Worm (Caenorhabditis elegans) whole organism, L1 larva: ENCODE results near the gene dop-3.

Experiments used
- F16B12.6 ChIP-seq: fragments of 150-350 bp; optimal IDR thresholded peaks from 2 replicates; lab custom pipeline; 2014; ENCODE audit warnings: missing biosample characterization, missing genetic modification characterization
- Y116A8C.19 ChIP-seq: sonication (generic microtip); optimal IDR thresholded peaks from 2 replicates; lab custom pipeline; 2016; ENCODE audit warnings: missing compliant biosample characterization, missing genetic modification characterization, borderline replicate concordance
- aha-1 ChIP-seq: fragments of 150-350 bp; optimal IDR thresholded peaks from 2 replicates; lab custom pipeline; 2014; ENCODE audit warnings: missing biosample characterization, missing genetic modification characterization
- ama-1 ChIP-seq: fragments of 150-350 bp; optimal IDR thresholded peaks from 2 replicates; lab custom pipeline; 2014
- blmp-1 ChIP-seq: fragments of 150-350 bp; optimal IDR thresholded peaks from 2 replicates; lab custom pipeline; 2014; ENCODE audit warnings: missing biosample characterization, missing genetic modification characterization
- ceh-63 ChIP-seq: fragments of 200-800 bp; sonication (Bioruptor generic); optimal IDR thresholded peaks from 2 replicates; lab custom pipeline; 2018; ENCODE audit warnings: mild to moderate bottlenecking, missing genetic modification characterization, missing compliant biosample characterization
- ceh-8 ChIP-seq: fragments of 200-800 bp; sonication (Bioruptor generic); optimal IDR thresholded peaks from 2 replicates; lab custom pipeline; 2018; ENCODE audit warnings: mild to moderate bottlenecking, missing genetic modification characterization, moderate library complexity, missing compliant biosample characterization
- ceh-88 ChIP-seq: fragments of 200-800 bp; sonication (Bioruptor generic); IDR thresholded peaks from 2 replicates; pipeline ENCODE4 v1.3.6; 2022; ENCODE audit warnings: missing genetic modification characterization, missing compliant biosample characterization
- ceh-90 ChIP-seq: sonication (generic microtip); optimal IDR thresholded peaks from 2 replicates; lab custom pipeline; 2016; ENCODE audit warnings: missing genetic modification characterization, missing compliant biosample characterization
- efl-1 ChIP-seq, 4 experiments: fragments of 150-350 bp; optimal IDR thresholded peaks in 3 of 4; peaks in 1 of 4; 1 replicate in 1 of 4; 2 replicates in 3 of 4; lab custom pipeline; 2014; ENCODE audit warnings: missing biosample characterization in 2 of 4, missing genetic modification characterization in 2 of 4, missing genetic modification reagents in 2 of 4
- efl-3 ChIP-seq: fragments of 200-800 bp; sonication (Bioruptor generic); optimal IDR thresholded peaks from 2 replicates; lab custom pipeline; 2018; ENCODE audit warnings: mild to moderate bottlenecking, missing genetic modification characterization, missing compliant biosample characterization
- egl-13 ChIP-seq: sonication (generic microtip); optimal IDR thresholded peaks from 2 replicates; lab custom pipeline; 2016; ENCODE audit warnings: missing genotype, missing genetic modification reagents, missing genetic modification characterization, missing compliant biosample characterization
- egl-27 ChIP-seq, 2 experiments: fragments of 150-350 bp in 1 of 2; sonication (generic microtip); optimal IDR thresholded peaks; 3 replicates each; lab custom pipeline; 2017 to 2018; ENCODE audit warnings: missing biosample characterization in 2 of 2, missing genetic modification characterization in 2 of 2, missing genetic modification reagents in 2 of 2
- elt-2 ChIP-seq: sonication (generic microtip); optimal IDR thresholded peaks from 2 replicates; lab custom pipeline; 2016; ENCODE audit warnings: missing genetic modification characterization, mild to moderate bottlenecking, inconsistent platforms, missing compliant biosample characterization, missing genetic modification reagents
- ets-5 ChIP-seq: fragments of 200-800 bp; sonication (Bioruptor generic); IDR thresholded peaks from 2 replicates; pipeline ENCODE4 v1.3.6; 2022; ENCODE audit warnings: missing genetic modification characterization, missing compliant biosample characterization
- fkh-4 ChIP-seq: sonication (generic microtip); optimal IDR thresholded peaks from 2 replicates; lab custom pipeline; 2016; ENCODE audit warnings: missing compliant biosample characterization, missing genetic modification characterization, borderline replicate concordance
- fkh-8 ChIP-seq: sonication (generic microtip); optimal IDR thresholded peaks from 2 replicates; lab custom pipeline; 2016; ENCODE audit warnings: mild to moderate bottlenecking, missing genetic modification characterization, missing compliant biosample characterization
- fos-1 ChIP-seq: fragments of 150-350 bp; optimal IDR thresholded peaks from 2 replicates; lab custom pipeline; 2014; ENCODE audit warnings: missing biosample characterization, missing genetic modification characterization
- grh-1 ChIP-seq: fragments of 200-800 bp; sonication (Bioruptor generic); IDR thresholded peaks from 2 replicates; pipeline ENCODE4 v1.3.6; 2022; ENCODE audit warnings: missing genetic modification reagents, missing genetic modification characterization, missing compliant biosample characterization
- hpl-2 ChIP-seq: fragments of 150-350 bp; optimal IDR thresholded peaks from 2 replicates; lab custom pipeline; 2014; ENCODE audit warnings: missing biosample characterization, missing genetic modification reagents, missing genetic modification characterization
- irx-1 ChIP-seq: sonication (generic microtip); optimal IDR thresholded peaks from 2 replicates; lab custom pipeline; 2016; ENCODE audit warnings: missing genetic modification characterization, missing compliant biosample characterization
- jun-1 ChIP-seq: fragments of 150-350 bp; optimal IDR thresholded peaks from 2 replicates; lab custom pipeline; 2014; ENCODE audit warnings: missing biosample characterization, missing genetic modification reagents, missing genetic modification characterization
- lin-13 ChIP-seq: fragments of 150-350 bp; optimal IDR thresholded peaks from 2 replicates; lab custom pipeline; 2014; ENCODE audit warnings: missing biosample characterization, missing genetic modification reagents, missing genetic modification characterization
- lin-35 ChIP-seq, 2 experiments: fragments of 150-350 bp; optimal IDR thresholded peaks; 2 replicates each; lab custom pipeline; 2014; ENCODE audit warnings: missing biosample characterization in 2 of 2, missing genetic modification characterization in 2 of 2, missing genetic modification reagents in 2 of 2
- lir-3 ChIP-seq: sonication (generic microtip); optimal IDR thresholded peaks from 2 replicates; lab custom pipeline; 2016; ENCODE audit warnings: mild to moderate bottlenecking, missing genetic modification characterization, moderate library complexity, missing compliant biosample characterization; ENCODE audit not compliant: poor library complexity
- mab-9 ChIP-seq: fragments of 200-800 bp; sonication (Bioruptor generic); IDR thresholded peaks from 2 replicates; pipeline ENCODE4 v1.3.6; 2022; ENCODE audit warnings: missing genetic modification reagents, missing genetic modification characterization, missing compliant biosample characterization
- mdl-1 ChIP-seq, 2 experiments: fragments of 150-350 bp; optimal IDR thresholded peaks; 2 replicates each; lab custom pipeline; 2014 to 2017; ENCODE audit warnings: missing biosample characterization in 2 of 2, missing genetic modification characterization in 2 of 2, inconsistent platforms in 1 of 2
- mep-1 ChIP-seq: fragments of 150-350 bp; optimal IDR thresholded peaks from 2 replicates; lab custom pipeline; 2014; ENCODE audit warnings: missing biosample characterization, missing genetic modification characterization
- nhr-19 ChIP-seq: fragments of 200-800 bp; sonication (Bioruptor generic); conservative IDR thresholded peaks from 2 replicates; pipeline ENCODE4 v1.3.6; 2022; ENCODE audit warnings: missing genetic modification characterization, missing compliant biosample characterization
- nhr-20 ChIP-seq: sonication (generic microtip); optimal IDR thresholded peaks from 2 replicates; lab custom pipeline; 2016; ENCODE audit warnings: mild to moderate bottlenecking, missing genetic modification characterization, missing compliant biosample characterization
- nhr-237 ChIP-seq: fragments of 150-350 bp; optimal IDR thresholded peaks from 2 replicates; lab custom pipeline; 2014; ENCODE audit warnings: missing biosample characterization, missing genetic modification characterization
- nhr-47 ChIP-seq: sonication (generic microtip); optimal IDR thresholded peaks from 2 replicates; lab custom pipeline; 2016; ENCODE audit warnings: mild to moderate bottlenecking, missing genetic modification characterization, moderate library complexity, missing compliant biosample characterization
- nhr-71 ChIP-seq: sonication (generic microtip); optimal IDR thresholded peaks from 2 replicates; lab custom pipeline; 2016; ENCODE audit warnings: mild to moderate bottlenecking, missing genetic modification characterization, moderate library complexity, missing compliant biosample characterization
- nhr-76 ChIP-seq: sonication (generic microtip); optimal IDR thresholded peaks from 2 replicates; lab custom pipeline; 2017; ENCODE audit warnings: missing biosample characterization, missing genetic modification characterization
- nhr-77 ChIP-seq: fragments of 150-350 bp; optimal IDR thresholded peaks from 2 replicates; lab custom pipeline; 2014; ENCODE audit warnings: missing biosample characterization, missing genetic modification characterization
- nhr-84 ChIP-seq: sonication (generic microtip); optimal IDR thresholded peaks from 2 replicates; lab custom pipeline; 2017; ENCODE audit warnings: missing biosample characterization, missing genetic modification characterization
- nhr-85 ChIP-seq: sonication (generic microtip); peaks from one replicate; lab custom pipeline; 2016; ENCODE audit warnings: missing genetic modification characterization, inconsistent platforms, missing compliant biosample characterization
- nhr-90 ChIP-seq: sonication (generic microtip); optimal IDR thresholded peaks from 2 replicates; lab custom pipeline; 2016; ENCODE audit warnings: mild to moderate bottlenecking, missing genetic modification characterization, missing compliant biosample characterization; ENCODE audit not compliant: poor library complexity
- pax-3 ChIP-seq: fragments of 200-800 bp; sonication (Bioruptor generic); optimal IDR thresholded peaks from 2 replicates; lab custom pipeline; 2018; ENCODE audit warnings: mild to moderate bottlenecking, missing genetic modification characterization, moderate library complexity, missing compliant biosample characterization
- pqm-1 ChIP-seq: sonication (generic microtip); optimal IDR thresholded peaks from 3 replicates; lab custom pipeline; 2017; ENCODE audit warnings: missing biosample characterization, missing genetic modification characterization
- rnt-1 ChIP-seq: sonication (generic microtip); optimal IDR thresholded peaks from 2 replicates; lab custom pipeline; 2016; ENCODE audit warnings: mild to moderate bottlenecking, missing genetic modification characterization, moderate library complexity, missing compliant biosample characterization
- skn-1 ChIP-seq: fragments of 150-350 bp; optimal IDR thresholded peaks from 2 replicates; lab custom pipeline; 2014; ENCODE audit warnings: missing biosample characterization, missing genetic modification characterization
- snu-23 ChIP-seq: sonication (generic microtip); optimal IDR thresholded peaks from 2 replicates; lab custom pipeline; 2016; ENCODE audit warnings: missing genetic modification characterization, missing compliant biosample characterization
- unc-130 ChIP-seq: fragments of 150-350 bp; optimal IDR thresholded peaks from 2 replicates; lab custom pipeline; 2017; ENCODE audit warnings: missing biosample characterization, missing genetic modification characterization, inconsistent platforms
- unc-30 ChIP-seq: sonication (generic microtip); optimal IDR thresholded peaks from 2 replicates; lab custom pipeline; 2017; ENCODE audit warnings: missing biosample characterization, missing genetic modification characterization
- unc-62 ChIP-seq: fragments of 150-350 bp; optimal IDR thresholded peaks from 2 replicates; lab custom pipeline; 2014; ENCODE audit warnings: missing biosample characterization, missing genetic modification reagents, missing genetic modification characterization
- unc-86 ChIP-seq: sonication (generic microtip); optimal IDR thresholded peaks from 2 replicates; lab custom pipeline; 2016; ENCODE audit warnings: missing genetic modification characterization, missing compliant biosample characterization
- vab-15 ChIP-seq: sonication (generic microtip); optimal IDR thresholded peaks from 2 replicates; lab custom pipeline; 2017; ENCODE audit warnings: missing genotype, mild to moderate bottlenecking, missing genetic modification characterization, missing compliant biosample characterization
- xbp-1 ChIP-seq: sonication (generic microtip); optimal IDR thresholded peaks from 2 replicates; lab custom pipeline; 2016; ENCODE audit warnings: missing genetic modification characterization, missing compliant biosample characterization
- zip-4 ChIP-seq: fragments of 200-800 bp; sonication (Bioruptor generic); optimal IDR thresholded peaks from 2 replicates; lab custom pipeline; 2018; ENCODE audit warnings: mild to moderate bottlenecking, missing genetic modification characterization, moderate library complexity, missing compliant biosample characterization
- ztf-11 ChIP-seq, 2 experiments: sonication (generic microtip); optimal IDR thresholded peaks; 2 replicates each; lab custom pipeline; 2016 to 2017; ENCODE audit warnings: missing genetic modification characterization in 2 of 2, missing biosample characterization in 1 of 2, missing compliant biosample characterization in 1 of 2
- ztf-4 ChIP-seq: fragments of 150-350 bp; optimal IDR thresholded peaks from 2 replicates; lab custom pipeline; 2014; ENCODE audit warnings: missing biosample characterization, missing genetic modification characterization

Gene dop-3

DNA sequence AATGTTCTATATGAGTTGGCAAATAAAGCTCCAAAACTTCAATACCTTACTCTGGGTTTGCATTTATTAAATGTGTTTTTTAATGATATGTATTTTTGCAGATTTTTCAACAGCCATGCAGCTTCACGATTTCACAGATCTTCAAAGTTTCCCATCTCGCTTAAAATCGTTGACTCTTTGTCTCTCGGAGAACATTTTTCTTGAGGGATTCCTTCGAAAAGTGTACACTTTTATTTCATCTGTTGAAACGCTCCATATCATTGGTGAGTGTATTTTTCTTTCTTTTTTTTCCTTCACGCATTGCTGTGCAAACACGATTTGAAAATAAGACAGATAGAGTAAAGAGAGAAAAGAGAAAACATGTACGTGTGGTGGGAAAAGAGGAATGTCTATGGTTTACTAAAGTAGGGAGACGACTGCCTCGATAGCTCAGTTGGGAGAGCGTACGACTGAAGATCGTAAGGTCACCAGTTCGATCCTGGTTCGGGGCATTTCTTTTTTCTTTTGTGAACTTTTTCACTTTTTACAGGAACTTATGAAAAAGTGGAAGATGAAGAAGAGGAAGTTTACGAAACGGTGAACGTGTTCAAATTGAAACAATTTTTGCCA lies 23.8 kb upstream of the dop-3 start:
- no peak for TF ChIP-seq ceh-63 (GFP tag; lab: Kevin White, UChicago)
- no peak for TF ChIP-seq ceh-8 (GFP tag; lab: Kevin White, UChicago)
- peak; percentile 64 for TF ChIP-seq rnt-1 (tag; lab: Kevin White, UChicago)
- peak; percentile 58 for TF ChIP-seq irx-1 (tag; lab: Kevin White, UChicago)
- peak; percentile 77 for TF ChIP-seq nhr-85 (tag; lab: Kevin White, UChicago)
- TF ChIP-seq jun-1 (tag; lab: Kevin White, UChicago), result peak; percentile 37
- TF ChIP-seq unc-86, result peak; percentile 43
- no peak for TF ChIP-seq ztf-11 (tag; optimal IDR thresholded peaks at IDR 0.05; lab: Kevin White, UChicago)
- TF ChIP-seq fkh-8 (tag; lab: Kevin White, UChicago), result no peak
- TF ChIP-seq skn-1, result peak; percentile 32
- no peak for TF ChIP-seq fkh-4 (tag; lab: Kevin White, UChicago)
- TF ChIP-seq aha-1 (tag; lab: Kevin White, UChicago), result no peak
- TF ChIP-seq mab-9, result no peak
- peak; percentile 77 for TF ChIP-seq nhr-71 (tag; lab: Kevin White, UChicago)
- no peak for TF ChIP-seq ets-5 (GFP tag; lab: Robert Waterston, UW)
- peak; percentile 60 for TF ChIP-seq nhr-77
- 0 out of 2 replicates have a peak, but pooled peaks have one; percentile 19 for TF ChIP-seq grh-1
- no peak for TF ChIP-seq ceh-90 (tag; lab: Kevin White, UChicago)
- peak; percentile 14 for TF ChIP-seq hpl-2 (GFP tag; lab: Kevin White, UChicago)
- TF ChIP-seq efl-1 (optimal IDR thresholded peaks at IDR 0.05; lab: Kevin White, UChicago), result peak; percentile 3 to 21
- peak in 1 of 2 experiments; percentile 6 for TF ChIP-seq efl-1 (GFP tag; optimal IDR thresholded peaks at IDR 0.05 in 1 of 2; lab: Kevin White, UChicago)
- peak; percentile 85 for TF ChIP-seq snu-23
- no peak for TF ChIP-seq nhr-76
- TF ChIP-seq F16B12.6 (tag; lab: Kevin White, UChicago), result no peak
- TF ChIP-seq pqm-1 (tag; lab: Kevin White, UChicago), result no peak
- peak; percentile 33 for TF ChIP-seq elt-2
- TF ChIP-seq lin-13, result no peak
- TF ChIP-seq unc-62 (GFP tag; lab: Kevin White, UChicago), result no peak
- no peak for TF ChIP-seq efl-3
- TF ChIP-seq egl-13, result no peak
- TF ChIP-seq nhr-19 (GFP tag; lab: Robert Waterston, UW), result peak; percentile 76
- peak; percentile 83 for TF ChIP-seq xbp-1 (tag; lab: Kevin White, UChicago)
- TF ChIP-seq nhr-20 (tag; lab: Kevin White, UChicago), result peak; percentile 71
- TF ChIP-seq unc-130 (tag; lab: Kevin White, UChicago), result peak; percentile 13
- TF ChIP-seq pax-3 (tag; lab: Kevin White, UChicago), result no peak
- TF ChIP-seq nhr-84, result no peak
- no peak for TF ChIP-seq unc-30 (tag; lab: Kevin White, UChicago)
- peak; percentile 34 for TF ChIP-seq zip-4 (GFP tag; lab: Kevin White, UChicago)
- TF ChIP-seq egl-27 (tag; optimal IDR thresholded peaks at IDR 0.05; lab: Kevin White, UChicago), result no peak
- peak; percentile 9 for TF ChIP-seq ztf-4 (tag; lab: Kevin White, UChicago)
- peak; percentile 19 to 68 for TF ChIP-seq lin-35 (GFP tag; optimal IDR thresholded peaks at IDR 0.05; lab: Kevin White, UChicago)
- peak; percentile 65 for TF ChIP-seq nhr-90 (tag; lab: Kevin White, UChicago)
- TF ChIP-seq mep-1 (tag; lab: Kevin White, UChicago), result peak; percentile 70
- TF ChIP-seq mdl-1 (tag; optimal IDR thresholded peaks at IDR 0.05; lab: Kevin White, UChicago), result peak in 1 of 2 experiments; percentile 33
- no peak for TF ChIP-seq Y116A8C.19 (tag; lab: Kevin White, UChicago)
- peak; percentile 44 for TF ChIP-seq fos-1 (tag; lab: Kevin White, UChicago)
- TF ChIP-seq blmp-1, result peak; percentile 20
- TF ChIP-seq lir-3 (tag; lab: Kevin White, UChicago), result peak; percentile 30
- peak; percentile 77 for TF ChIP-seq nhr-47
- TF ChIP-seq ama-1 (lab: Kevin White, UChicago), result no peak
- TF ChIP-seq vab-15, result no peak
- no peak for TF ChIP-seq ceh-88
- TF ChIP-seq nhr-237, result no peak
